Worm (Caenorhabditis elegans): ENCODE data around the gene M176.9.

DNA sequence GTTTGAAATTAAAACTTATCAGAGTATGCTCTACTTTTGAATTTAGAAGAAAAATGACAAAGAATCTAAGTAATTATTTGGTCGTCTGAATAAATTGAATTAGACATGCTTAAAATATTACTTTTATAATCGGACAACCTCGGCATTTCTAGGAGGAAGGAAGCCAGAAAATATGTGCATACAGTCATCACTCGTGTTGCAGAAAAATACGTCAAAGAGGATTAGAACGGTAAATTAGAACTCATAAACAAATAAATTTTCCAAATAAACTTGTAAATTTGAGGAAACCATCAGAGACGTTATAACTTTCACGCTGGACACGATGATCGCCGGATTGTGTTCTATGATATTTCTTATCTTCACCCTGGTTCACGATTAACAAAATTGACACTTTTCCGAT, 42.9 kb upstream of the M176.9 start, which contains the start of gene chil-19:
- TF ChIP-seq ama-1 (optimal IDR thresholded peaks at IDR 0.05): no peak
- no peak for TF ChIP-seq hmbx-1 (tag; optimal IDR thresholded peaks at IDR 0.05)
- no peak for TF ChIP-seq aly-1 (tag; optimal IDR thresholded peaks at IDR 0.05)
- TF ChIP-seq tra-4 (tag; optimal IDR thresholded peaks at IDR 0.05): no peak
- no peak for TF ChIP-seq flt-1 (GFP tag; IDR thresholded peaks at IDR 0.05)
- TF ChIP-seq tbx-37 (GFP tag; conservative IDR thresholded peaks at IDR 0.05): no peak
- no peak for TF ChIP-seq ceh-13 (GFP tag; optimal IDR thresholded peaks at IDR 0.05)
